Worm (Caenorhabditis elegans) whole organism, L4 larva: ENCODE results near the gene F26C11.1.

ENCODE experiments used
- ces-1 ChIP-seq: fragments of 150-350 bp; sonication (generic microtip); optimal IDR thresholded peaks from 4 replicates; lab custom pipeline; 2014; ENCODE audit warnings: missing biosample characterization, missing genetic modification reagents, missing genetic modification characterization
- duxl-1 ChIP-seq: sonication (generic microtip); optimal IDR thresholded peaks from 2 replicates; lab custom pipeline; 2016; ENCODE audit warnings: mild to moderate bottlenecking, missing genetic modification characterization, moderate library complexity, missing compliant biosample characterization; ENCODE audit not compliant: poor library complexity
- mdl-1 ChIP-seq, 2 experiments: fragments of 150-350 bp in 1 of 2; sonication (generic microtip) in 1 of 2; optimal IDR thresholded peaks; 2 replicates each; lab custom pipeline; 2014 to 2017; ENCODE audit warnings: missing biosample characterization in 2 of 2, missing genetic modification characterization in 2 of 2
- rbr-2 ChIP-seq: sonication (generic microtip); optimal IDR thresholded peaks from 2 replicates; lab custom pipeline; 2016; ENCODE audit warnings: missing genotype, missing genetic modification characterization, missing compliant biosample characterization
- tra-1 ChIP-seq: fragments of 200-800 bp; sonication (Bioruptor generic); IDR thresholded peaks from 2 replicates; pipeline ENCODE4 v1.3.6; 2022; ENCODE audit warnings: missing genetic modification reagents, missing genetic modification characterization, missing compliant biosample characterization
- unc-62 ChIP-seq, 3 experiments: fragments of 150-350 bp in 1 of 3; sonication (generic microtip); optimal IDR thresholded peaks in 2 of 3; peaks in 1 of 3; 1 replicate in 1 of 3; 2 replicates in 2 of 3; lab custom pipeline; 2014 to 2017; ENCODE audit warnings: missing biosample characterization in 3 of 3, missing genetic modification characterization in 3 of 3, missing genetic modification reagents in 3 of 3, missing genotype in 1 of 3
- ztf-11 ChIP-seq: fragments of 150-350 bp; optimal IDR thresholded peaks from 2 replicates; lab custom pipeline; 2014; ENCODE audit warnings: missing biosample characterization, missing genetic modification characterization

The F26C11.1 gene

ce11 chrII:9943246-9943645, 48.7 kb downstream of the F26C11.1 start:
- TF ChIP-seq ces-1 (GFP tag; lab: Kevin White, UChicago) (no peak), unc-62 (GFP tag; optimal IDR thresholded peaks at IDR 0.05 in 1 of 2; lab: Kevin White, UChicago) (peak in 1 of 2 experiments; percentile 91), unc-62 (tag; optimal IDR thresholded peaks at IDR 0.05; lab: Kevin White, UChicago) (no peak), tra-1 (GFP tag; lab: Robert Waterston, UW) (no peak)

ce11 chrII:9943837-9944236, 49.3 kb downstream of the F26C11.1 start, which contains the start of gene flad-1:
TSS of gene flad-1 (plus strand) at chrII:9944137.
- TF ChIP-seq rbr-2 (tag; lab: Kevin White, UChicago) (no peak), mdl-1 (tag; optimal IDR thresholded peaks at IDR 0.05; lab: Kevin White, UChicago) (no peak), ztf-11 (tag; lab: Kevin White, UChicago) (no peak), duxl-1 (no peak)
